Fruit fly (Drosophila melanogaster) whole organism, wandering third instar larva: ENCODE measurements around the gene sty.

ENCODE experiments used
- Dfd ChIP-seq: fragments of >200 bp; optimal IDR thresholded peaks from 2 replicates; lab custom pipeline; 2017; ENCODE audit warnings: missing biosample characterization, missing genetic modification characterization
- Hnf4 ChIP-seq: fragments of 200-800 bp; sonication (Bioruptor generic); optimal IDR thresholded peaks from 2 replicates; lab custom pipeline; 2016; ENCODE audit warnings: missing biosample characterization, mild to moderate bottlenecking, missing genetic modification characterization
- Jra ChIP-seq: sonication (Bioruptor generic); optimal IDR thresholded peaks from 2 replicates; lab custom pipeline; 2016; ENCODE audit warnings: missing biosample characterization, missing genetic modification characterization
- Myc ChIP-seq: fragments of >200 bp; optimal IDR thresholded peaks from 2 replicates; lab custom pipeline; 2017
- OdsH ChIP-seq: fragments of 200-800 bp; sonication (Bioruptor generic); optimal IDR thresholded peaks from 2 replicates; lab custom pipeline; 2016; ENCODE audit warnings: missing biosample characterization, mild to moderate bottlenecking, missing genetic modification characterization
- Rel ChIP-seq, 2 experiments: fragments of 200-800 bp; sonication (Bioruptor generic) in 1 of 2; optimal IDR thresholded peaks; 2 replicates in 1 of 2; 3 replicates in 1 of 2; lab custom pipeline; 2016 to 2019; ENCODE audit warnings: mild to moderate bottlenecking in 2 of 2, missing biosample characterization in 2 of 2, missing genetic modification characterization in 2 of 2, moderate library complexity in 1 of 2
- br ChIP-seq: fragments of 200-800 bp; sonication (Bioruptor generic); optimal IDR thresholded peaks from 2 replicates; lab custom pipeline; 2016; ENCODE audit warnings: missing biosample characterization, missing genetic modification characterization
- brk ChIP-seq: fragments of 200-800 bp; sonication (Bioruptor generic); optimal IDR thresholded peaks from 2 replicates; lab custom pipeline; 2016; ENCODE audit warnings: missing biosample characterization, mild to moderate bottlenecking, missing genetic modification characterization
- dl ChIP-seq, 2 experiments: fragments of 175-275, 200-275 bp in 1 of 2; fragments of 200-275 bp in 1 of 2; sonication (Bioruptor generic); optimal IDR thresholded peaks; lab custom pipeline; 2018; ENCODE audit warnings: mild to moderate bottlenecking in 2 of 2, missing biosample characterization in 2 of 2, missing genetic modification characterization in 2 of 2, moderate library complexity in 2 of 2; ENCODE audit not compliant: partially characterized antibody in 2 of 2, insufficient read depth in 1 of 2
- dsf ChIP-seq: sonication (Bioruptor generic); optimal IDR thresholded peaks from 2 replicates; lab custom pipeline; 2016; ENCODE audit warnings: missing biosample characterization, missing genetic modification characterization, borderline replicate concordance
- ey ChIP-seq: fragments of 200-800 bp; sonication (Bioruptor generic); optimal IDR thresholded peaks from 2 replicates; lab custom pipeline; 2016; ENCODE audit warnings: missing biosample characterization, missing genetic modification characterization
- h ChIP-seq: fragments of 200-800 bp; sonication (Bioruptor generic); optimal IDR thresholded peaks from 3 replicates; lab custom pipeline; 2016; ENCODE audit warnings: missing biosample characterization, mild to moderate bottlenecking, missing genetic modification characterization
- sv ChIP-seq: fragments of 200-800 bp; sonication (Bioruptor generic); optimal IDR thresholded peaks from 3 replicates; lab custom pipeline; 2016; ENCODE audit warnings: missing biosample characterization, missing genetic modification characterization
- usp ChIP-seq: fragments of >200 bp; optimal IDR thresholded peaks from 2 replicates; lab custom pipeline; 2017; ENCODE audit warnings: missing biosample characterization, missing genetic modification characterization

DNA sequence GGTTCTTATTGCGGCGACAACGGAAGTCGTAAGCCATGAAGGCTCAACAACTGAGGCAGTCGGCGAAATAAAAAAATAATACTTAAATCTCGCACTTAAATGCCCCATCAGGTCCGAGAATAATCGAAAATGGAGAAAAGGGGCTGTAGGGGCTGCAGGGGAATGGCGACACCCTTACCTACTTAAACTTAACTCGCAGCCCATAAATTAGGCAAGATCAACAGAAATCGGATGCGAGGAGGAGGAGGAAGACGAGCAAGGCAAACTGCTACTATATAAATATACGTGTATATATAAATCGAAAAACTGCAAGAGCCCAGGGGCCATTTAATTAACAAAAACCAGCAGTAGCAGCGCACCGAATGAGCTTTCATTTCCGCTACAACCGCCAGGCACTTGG, 14.9 kb upstream of the sty start:
- TF ChIP-seq dsf (GFP tag; lab: Kevin White, UChicago), result no peak
- TF ChIP-seq sv, result no peak
- no peak for TF ChIP-seq Jra (GFP tag; lab: Kevin White, UChicago)
- no peak for TF ChIP-seq brk (GFP tag; lab: Kevin White, UChicago)
- TF ChIP-seq Myc, result no peak
- no peak for TF ChIP-seq ey (GFP tag; lab: Kevin White, UChicago)
- TF ChIP-seq dl (GFP tag; optimal IDR thresholded peaks at IDR 0.05; lab: Kevin White, UChicago; ENCODE audit: insufficient read depth in 1 of 2, partially characterized antibody in 2 of 2), result no peak
- TF ChIP-seq h (GFP tag; lab: Kevin White, UChicago), result no peak
- no peak for TF ChIP-seq OdsH
- no peak for TF ChIP-seq Rel (GFP tag; optimal IDR thresholded peaks at IDR 0.05; lab: Kevin White, UChicago)
- no peak for TF ChIP-seq Rel (tag; optimal IDR thresholded peaks at IDR 0.05; lab: Kevin White, UChicago)
- TF ChIP-seq usp (GFP tag; lab: Kevin White, UChicago), result no peak
- TF ChIP-seq br (GFP tag; lab: Kevin White, UChicago), result no peak
- no peak for TF ChIP-seq Hnf4 (GFP tag; lab: Kevin White, UChicago)
- no peak for TF ChIP-seq Dfd (GFP tag; lab: Kevin White, UChicago)
